Fruit fly (Drosophila melanogaster) whole organism, embryonic: ENCODE results near the gene Ist1.
A peak's percentile ranks its signal among the peaks of the same experiment; 100 is the strongest.

Source experiments
- B-H1 ChIP-seq: fragments of 200-800 bp; sonication (Bioruptor generic); IDR thresholded peaks from 3 replicates; pipeline ENCODE4 v1.3.6; 2022; ENCODE audit warnings: missing biosample characterization, missing genetic modification characterization
- BEAF-32 ChIP-seq: fragments of 200-800 bp; sonication (Bioruptor generic); optimal IDR thresholded peaks from 3 replicates; lab custom pipeline; 2017; ENCODE audit warnings: missing biosample characterization, missing genetic modification characterization, mild to moderate bottlenecking, moderate library complexity, missing genetic modification reagents
- CG10267 ChIP-seq: fragments of 200-800 bp; sonication (Bioruptor generic); optimal IDR thresholded peaks from 2 replicates; lab custom pipeline; 2018; ENCODE audit warnings: missing biosample characterization, mild to moderate bottlenecking, missing genetic modification characterization, moderate library complexity
- CG10274 ChIP-seq: fragments of 200-800 bp; sonication (Bioruptor generic); optimal IDR thresholded peaks from 3 replicates; lab custom pipeline; 2017; ENCODE audit warnings: missing biosample characterization, mild to moderate bottlenecking, missing genetic modification characterization
- CG10959 ChIP-seq: fragments of 200-800 bp; sonication (Bioruptor generic); IDR thresholded peaks from 2 replicates; pipeline ENCODE4 v1.3.6; 2022; ENCODE audit warnings: missing biosample characterization, missing genetic modification characterization
- CG11085 ChIP-seq: fragments of 200-800 bp; sonication (Bioruptor generic); IDR thresholded peaks from 2 replicates; pipeline ENCODE4 v1.3.6; 2022; ENCODE audit warnings: missing biosample characterization, missing genetic modification characterization
- CG12299 ChIP-seq: fragments of 200-800 bp; sonication (Bioruptor generic); optimal IDR thresholded peaks from 2 replicates; lab custom pipeline; 2018; ENCODE audit warnings: missing biosample characterization, mild to moderate bottlenecking, missing genetic modification characterization
- CG1233 ChIP-seq: fragments of 200-800 bp; sonication (Bioruptor generic); optimal IDR thresholded peaks from 4 replicates; lab custom pipeline; 2018; ENCODE audit warnings: missing biosample characterization, mild to moderate bottlenecking, missing genetic modification characterization
- CG15269 ChIP-seq: fragments of 200-800 bp; sonication (Bioruptor generic); optimal IDR thresholded peaks from 2 replicates; lab custom pipeline; 2018; ENCODE audit warnings: missing biosample characterization, mild to moderate bottlenecking, missing genetic modification characterization, moderate library complexity
- CG16815 ChIP-seq: fragments of 200-800 bp; sonication (Bioruptor generic); optimal IDR thresholded peaks from 3 replicates; lab custom pipeline; 2017; ENCODE audit warnings: missing biosample characterization, mild to moderate bottlenecking, missing genetic modification characterization
- CG16863 ChIP-seq: fragments of 200-800 bp; sonication (Bioruptor generic); optimal IDR thresholded peaks from 3 replicates; lab custom pipeline; 2016; ENCODE audit warnings: missing biosample characterization, missing genetic modification characterization
- CG18262 ChIP-seq: fragments of 200-800 bp; optimal IDR thresholded peaks from 3 replicates; lab custom pipeline; 2019; ENCODE audit warnings: missing biosample characterization, mild to moderate bottlenecking, missing genetic modification characterization, moderate library complexity
- CG2202 ChIP-seq: fragments of 200-800 bp; sonication (Bioruptor generic); optimal IDR thresholded peaks from 2 replicates; lab custom pipeline; 2018; ENCODE audit warnings: missing biosample characterization, mild to moderate bottlenecking, missing genetic modification characterization
- CG32532 ChIP-seq: fragments of 200-800 bp; sonication (Bioruptor generic); IDR thresholded peaks from 2 replicates; pipeline ENCODE4 v1.3.6; 2022; ENCODE audit warnings: missing biosample characterization, missing genetic modification characterization
- CG34422 ChIP-seq: fragments of 200-800 bp; sonication (Bioruptor generic); IDR thresholded peaks from 3 replicates; pipeline ENCODE4 v1.3.6; 2022; ENCODE audit warnings: missing biosample characterization, missing genetic modification characterization
- CG3847 ChIP-seq: fragments of 200-800 bp; sonication (Bioruptor generic); IDR thresholded peaks from 2 replicates; pipeline ENCODE4 v1.3.6; 2022; ENCODE audit warnings: missing biosample characterization, missing genetic modification characterization
- CG4282 ChIP-seq: fragments of 200-800 bp; sonication (Bioruptor generic); optimal IDR thresholded peaks from 2 replicates; lab custom pipeline; 2016; ENCODE audit warnings: missing biosample characterization, missing genetic modification characterization
- CG6175 ChIP-seq: fragments of 200-800 bp; sonication (Bioruptor generic); IDR thresholded peaks from 3 replicates; pipeline ENCODE4 v1.3.6; 2022; ENCODE audit warnings: missing biosample characterization, missing genetic modification characterization
- CG7839 ChIP-seq: fragments of 200-800 bp; sonication (Bioruptor generic); optimal IDR thresholded peaks from 3 replicates; lab custom pipeline; 2018; ENCODE audit warnings: missing biosample characterization, mild to moderate bottlenecking, missing genetic modification characterization, moderate library complexity
- CG8765 ChIP-seq: fragments of 200-800 bp; sonication (Bioruptor generic); IDR thresholded peaks from 2 replicates; pipeline ENCODE4 v1.3.6; 2022; ENCODE audit warnings: missing biosample characterization, missing genetic modification characterization
- Camta ChIP-seq: fragments of 200-800 bp; sonication (Bioruptor generic); optimal IDR thresholded peaks from 2 replicates; lab custom pipeline; 2016; ENCODE audit warnings: missing biosample characterization, missing genetic modification characterization
- Dbx ChIP-seq: fragments of 200-800 bp; sonication (Bioruptor generic); IDR thresholded peaks from 3 replicates; pipeline ENCODE4 v1.3.6; 2022; ENCODE audit warnings: missing biosample characterization, missing genetic modification characterization
- Doc2 ChIP-seq: fragments of 200-800 bp; sonication (Bioruptor generic); IDR thresholded peaks from 2 replicates; pipeline ENCODE4 v1.3.6; 2022; ENCODE audit warnings: missing biosample characterization, missing genetic modification characterization
- ERR ChIP-seq: fragments of 200-800 bp; sonication (Bioruptor generic); optimal IDR thresholded peaks from 2 replicates; lab custom pipeline; 2016; ENCODE audit warnings: missing biosample characterization, missing genetic modification characterization
- Fer3 ChIP-seq: fragments of 200-800 bp; sonication (Bioruptor generic); optimal IDR thresholded peaks from 2 replicates; lab custom pipeline; 2018; ENCODE audit warnings: missing biosample characterization, mild to moderate bottlenecking, missing genetic modification characterization, moderate library complexity
- Lpt ChIP-seq: fragments of >200 bp; optimal IDR thresholded peaks from 2 replicates; lab custom pipeline; 2018; ENCODE audit warnings: missing biosample characterization, missing genetic modification characterization
- Max ChIP-seq: fragments of 200-800 bp; sonication (Bioruptor generic); optimal IDR thresholded peaks from 2 replicates; lab custom pipeline; 2016; ENCODE audit warnings: missing biosample characterization, mild to moderate bottlenecking, missing genetic modification characterization
- NC2β ChIP-seq: fragments of 200-800 bp; sonication (Bioruptor generic); optimal IDR thresholded peaks from 2 replicates; lab custom pipeline; 2016; ENCODE audit warnings: missing biosample characterization, missing genetic modification characterization
- Nf-YA ChIP-seq: fragments of 200-800 bp; sonication (Bioruptor generic); IDR thresholded peaks from 2 replicates; pipeline ENCODE4 v1.3.6; 2022; ENCODE audit warnings: missing biosample characterization, missing genetic modification characterization
- NfI ChIP-seq: fragments of 200-800 bp; sonication (Bioruptor generic); optimal IDR thresholded peaks from 3 replicates; lab custom pipeline; 2018; ENCODE audit warnings: missing biosample characterization, mild to moderate bottlenecking, missing genetic modification characterization, moderate library complexity
- Scr ChIP-seq: fragments of 200-800 bp; sonication (Bioruptor generic); IDR thresholded peaks from 2 replicates; pipeline ENCODE4 v1.3.6; 2022; ENCODE audit warnings: missing biosample characterization, missing genetic modification characterization; ENCODE audit not compliant: partially characterized antibody
- Sry-β ChIP-seq: fragments of 200-800 bp; sonication (Bioruptor generic); optimal IDR thresholded peaks from 2 replicates; lab custom pipeline; 2018; ENCODE audit warnings: missing biosample characterization, mild to moderate bottlenecking, missing genetic modification characterization, moderate library complexity
- Xrp1 ChIP-seq: fragments of 200-800 bp; sonication (Bioruptor generic); IDR thresholded peaks from 2 replicates; pipeline ENCODE4 v1.3.6; 2022; ENCODE audit warnings: missing biosample characterization, missing genetic modification characterization
- aop ChIP-seq: fragments of 200-800 bp; sonication (Bioruptor generic); IDR thresholded peaks from 2 replicates; pipeline ENCODE4 v1.3.6; 2022; ENCODE audit warnings: missing biosample characterization, missing genetic modification characterization
- ash1 ChIP-seq: fragments of 200-800 bp; sonication (Bioruptor generic); optimal IDR thresholded peaks from 2 replicates; lab custom pipeline; 2018; ENCODE audit warnings: missing biosample characterization, mild to moderate bottlenecking, missing genetic modification characterization
- br ChIP-seq: fragments of >200 bp; optimal IDR thresholded peaks from 2 replicates; lab custom pipeline; 2017
- cato ChIP-seq: fragments of 200-800 bp; sonication (Bioruptor generic); optimal IDR thresholded peaks from 2 replicates; lab custom pipeline; 2016; ENCODE audit warnings: missing biosample characterization, missing genetic modification characterization, borderline replicate concordance
- danr ChIP-seq: fragments of 200-800 bp; sonication (Bioruptor generic); IDR thresholded peaks from 2 replicates; pipeline ENCODE4 v1.3.6; 2022; ENCODE audit warnings: missing biosample characterization, missing genetic modification characterization
- dpn ChIP-seq, 2 experiments: fragments of 200-800 bp; sonication (Bioruptor generic); optimal IDR thresholded peaks; 3 replicates each; lab custom pipeline; 2016; ENCODE audit warnings: missing biosample characterization in 2 of 2, missing genetic modification characterization in 2 of 2
- h ChIP-seq: fragments of >200 bp; optimal IDR thresholded peaks from 2 replicates; lab custom pipeline; 2017
- her ChIP-seq: fragments of 200-800 bp; sonication (Bioruptor generic); optimal IDR thresholded peaks from 2 replicates; lab custom pipeline; 2016; ENCODE audit warnings: missing biosample characterization, missing genetic modification characterization
- insv ChIP-seq, 2 experiments: fragments of 200-800 bp; sonication (Bioruptor generic); optimal IDR thresholded peaks; 3 replicates each; lab custom pipeline; 2016 to 2018; ENCODE audit warnings: missing biosample characterization in 2 of 2, missing genetic modification characterization in 2 of 2
- klu ChIP-seq: fragments of 200-800 bp; sonication (Bioruptor generic); IDR thresholded peaks from 2 replicates; pipeline ENCODE4 v1.3.6; 2022; ENCODE audit warnings: missing biosample characterization, missing genetic modification characterization
- pb ChIP-seq: fragments of 200-800 bp; sonication (Bioruptor generic); optimal IDR thresholded peaks from 3 replicates; lab custom pipeline; 2016; ENCODE audit warnings: missing biosample characterization, missing genetic modification characterization
- ro ChIP-seq: fragments of 200-800 bp; sonication (Bioruptor generic); IDR thresholded peaks from 2 replicates; pipeline ENCODE4 v1.3.6; 2022; ENCODE audit warnings: missing biosample characterization, missing genetic modification characterization
- sens-2 ChIP-seq: fragments of 200-800 bp; sonication (Bioruptor generic); IDR thresholded peaks from 2 replicates; pipeline ENCODE4 v1.3.6; 2022; ENCODE audit warnings: missing biosample characterization, missing genetic modification characterization
- sisA ChIP-seq: fragments of 200-800 bp; sonication (Bioruptor generic); IDR thresholded peaks from 2 replicates; pipeline ENCODE4 v1.3.6; 2022; ENCODE audit warnings: missing biosample characterization, missing genetic modification characterization
- sna ChIP-seq: fragments of 200-800 bp; sonication (Bioruptor generic); IDR thresholded peaks from 2 replicates; pipeline ENCODE4 v1.3.6; 2022; ENCODE audit warnings: missing biosample characterization, missing genetic modification characterization; ENCODE audit not compliant: partially characterized antibody
- ssp ChIP-seq: fragments of 200-800 bp; sonication (Bioruptor generic); IDR thresholded peaks from 2 replicates; pipeline ENCODE4 v1.3.6; 2022; ENCODE audit warnings: missing biosample characterization, missing genetic modification characterization
- ttk ChIP-seq: fragments of 200-800 bp; sonication (Bioruptor generic); IDR thresholded peaks from 2 replicates; pipeline ENCODE4 v2.1.2; 2022; ENCODE audit warnings: missing biosample characterization, missing genetic modification characterization
- tup ChIP-seq: fragments of 200-800 bp; sonication (Bioruptor generic); optimal IDR thresholded peaks from 2 replicates; lab custom pipeline; 2016; ENCODE audit warnings: missing biosample characterization, mild to moderate bottlenecking, missing genetic modification characterization, moderate library complexity
- tx ChIP-seq: fragments of 200-800 bp; sonication (Bioruptor generic); optimal IDR thresholded peaks from 2 replicates; lab custom pipeline; 2016; ENCODE audit warnings: missing biosample characterization, missing genetic modification characterization
- usp ChIP-seq: fragments of >200 bp; optimal IDR thresholded peaks from 2 replicates; lab custom pipeline; 2017; ENCODE audit warnings: missing biosample characterization, missing genetic modification characterization

The Ist1 gene

dm6 chr3L:6742974-6743345, 13.3 kb downstream of the Ist1 start, which contains the start of gene dikar (continued):
- TF ChIP-seq dpn (GFP tag; optimal IDR thresholded peaks at IDR 0.05; lab: Kevin White, UChicago) = peak; percentile 10 to 61
- peak; percentile 48; the same call in 1 of the 2 replicates for TF ChIP-seq ttk (GFP tag; lab: Robert Waterston, UW)
- TF ChIP-seq Lpt (GFP tag; lab: Kevin White, UChicago) = no peak
- TF ChIP-seq usp (GFP tag; lab: Kevin White, UChicago) = no peak
- no peak for TF ChIP-seq tup (GFP tag; lab: Kevin White, UChicago)
- TF ChIP-seq her = no peak
- TF ChIP-seq ERR (GFP tag; lab: Kevin White, UChicago) = no peak
- TF ChIP-seq CG18262 (tag; lab: Kevin White, UChicago) = peak; percentile 61
- TF ChIP-seq NfI (GFP tag; lab: Kevin White, UChicago) = peak; percentile 51
- TF ChIP-seq insv (GFP tag; optimal IDR thresholded peaks at IDR 0.05; lab: Kevin White, UChicago) = no peak
- TF ChIP-seq sisA (GFP tag; lab: Robert Waterston, UW) = peak; percentile 66
- TF ChIP-seq CG3847 (GFP tag; lab: Robert Waterston, UW) = peak; percentile 63
- no peak for TF ChIP-seq cato
- TF ChIP-seq CG34422 = peak; percentile 77
- TF ChIP-seq CG6175 = 0 out of 3 replicates have a peak, but pooled peaks have one; percentile 45
- peak; percentile 74 for TF ChIP-seq Sry-β (GFP tag; lab: Kevin White, UChicago)
- no peak for TF ChIP-seq tx (GFP tag; lab: Kevin White, UChicago)
- TF ChIP-seq CG7839 (tag; lab: Kevin White, UChicago) = no peak
- TF ChIP-seq NC2β (GFP tag; lab: Kevin White, UChicago) = no peak
- TF ChIP-seq Camta (GFP tag; lab: Kevin White, UChicago) = no peak
- peak; percentile 54; the same call in 2 of the 3 replicates for TF ChIP-seq Dbx (GFP tag; lab: Robert Waterston, UW)
- peak; percentile 59 for TF ChIP-seq klu
- TF ChIP-seq aop (GFP tag; lab: Robert Waterston, UW) = peak; percentile 74; the same call in 1 of the 2 replicates
- TF ChIP-seq ro = no peak; the same call in 1 of the 2 replicates
- no peak for TF ChIP-seq CG12299 (tag; lab: Kevin White, UChicago)
- no peak for TF ChIP-seq pb
- TF ChIP-seq h = no peak
- TF ChIP-seq sens-2 (GFP tag; lab: Robert Waterston, UW) = no peak
- peak; percentile 69 for TF ChIP-seq CG11085 (GFP tag; lab: Robert Waterston, UW)
- TF ChIP-seq ssp = peak; percentile 65
- TF ChIP-seq ash1 (GFP tag; lab: Kevin White, UChicago) = no peak
- TF ChIP-seq CG15269 (tag; lab: Kevin White, UChicago) = no peak
- peak; percentile 80 for TF ChIP-seq BEAF-32
- TF ChIP-seq CG1233 (GFP tag; lab: Kevin White, UChicago) = no peak
- TF ChIP-seq CG8765 (GFP tag; lab: Robert Waterston, UW) = peak; percentile 55; the same call in 1 of the 2 replicates
- TF ChIP-seq CG10267 (tag; lab: Kevin White, UChicago) = peak; percentile 43
- peak; percentile 73 for TF ChIP-seq CG32532 (GFP tag; lab: Robert Waterston, UW)
- no peak for TF ChIP-seq Max
- TF ChIP-seq sna = peak; percentile 44; the same call in 1 of the 2 replicates
- no peak for TF ChIP-seq CG10274
- TF ChIP-seq CG10959 (GFP tag; lab: Robert Waterston, UW) = peak; percentile 28; the same call in 1 of the 2 replicates
- TF ChIP-seq danr (GFP tag; lab: Robert Waterston, UW) = no peak
- no peak for TF ChIP-seq CG2202 (tag; lab: Kevin White, UChicago)
- TF ChIP-seq Doc2 (GFP tag; lab: Robert Waterston, UW) = no peak
- TF ChIP-seq Scr (GFP tag; lab: Robert Waterston, UW) = peak; percentile 86
- TF ChIP-seq br (lab: Kevin White, UChicago) = no peak
- TF ChIP-seq CG4282 (GFP tag; lab: Kevin White, UChicago) = no peak
- no peak for TF ChIP-seq Fer3 (tag; lab: Kevin White, UChicago)
- peak; percentile 59 for TF ChIP-seq Xrp1 (GFP tag; lab: Robert Waterston, UW)
- TF ChIP-seq CG16815 (GFP tag; lab: Kevin White, UChicago) = peak; percentile 43
- TF ChIP-seq B-H1 = no peak; the same call in 2 of the 3 replicates
- TF ChIP-seq CG16863 = no peak
- 0 out of 2 replicates have a peak, but pooled peaks have one; percentile 13 for TF ChIP-seq Nf-YA
